Fruit fly (Drosophila melanogaster): ENCODE measurements around the gene btn.

btn gene

DNA sequence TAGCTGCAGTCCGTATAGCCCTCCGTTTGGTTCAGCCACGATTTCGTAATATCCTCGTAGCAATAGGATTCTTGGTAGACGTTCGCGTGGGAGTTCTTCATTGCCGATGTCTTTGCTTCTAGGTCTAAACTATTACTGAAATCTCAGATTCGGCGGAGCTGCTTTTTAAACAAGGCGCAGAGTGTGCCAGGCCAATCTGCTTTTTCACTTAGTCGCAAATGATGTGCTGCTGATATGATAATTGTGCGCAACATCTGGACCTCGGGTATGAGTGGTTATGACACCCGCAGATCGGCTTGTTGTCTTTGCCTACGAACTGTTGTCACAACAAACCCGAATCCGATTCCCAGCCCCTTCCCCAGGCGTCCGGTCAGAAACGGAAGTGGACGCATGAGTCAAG, at the start of gene btn:
Gene btn (minus strand): TSS at position 101 of the 400 bp plus-strand sequence.
- TF ChIP-seq psq (GFP tag; optimal IDR thresholded peaks at IDR 0.05) (no peak), fru (GFP tag; optimal IDR thresholded peaks at IDR 0.05) (no peak), rgr (GFP tag; optimal IDR thresholded peaks at IDR 0.05) (no peak), ey (GFP tag; optimal IDR thresholded peaks at IDR 0.05) (no peak), GATAd (GFP tag; optimal IDR thresholded peaks at IDR 0.05) (no peak), Sp1 (GFP tag; optimal IDR thresholded peaks at IDR 0.05) (no peak), Vsx2 (GFP tag; optimal IDR thresholded peaks at IDR 0.05; ENCODE audit: partially characterized antibody) (no peak), Myc (optimal IDR thresholded peaks at IDR 0.05) (no peak), dsf (GFP tag; optimal IDR thresholded peaks at IDR 0.05; ENCODE audit: borderline replicate concordance) (no peak)

DNA sequence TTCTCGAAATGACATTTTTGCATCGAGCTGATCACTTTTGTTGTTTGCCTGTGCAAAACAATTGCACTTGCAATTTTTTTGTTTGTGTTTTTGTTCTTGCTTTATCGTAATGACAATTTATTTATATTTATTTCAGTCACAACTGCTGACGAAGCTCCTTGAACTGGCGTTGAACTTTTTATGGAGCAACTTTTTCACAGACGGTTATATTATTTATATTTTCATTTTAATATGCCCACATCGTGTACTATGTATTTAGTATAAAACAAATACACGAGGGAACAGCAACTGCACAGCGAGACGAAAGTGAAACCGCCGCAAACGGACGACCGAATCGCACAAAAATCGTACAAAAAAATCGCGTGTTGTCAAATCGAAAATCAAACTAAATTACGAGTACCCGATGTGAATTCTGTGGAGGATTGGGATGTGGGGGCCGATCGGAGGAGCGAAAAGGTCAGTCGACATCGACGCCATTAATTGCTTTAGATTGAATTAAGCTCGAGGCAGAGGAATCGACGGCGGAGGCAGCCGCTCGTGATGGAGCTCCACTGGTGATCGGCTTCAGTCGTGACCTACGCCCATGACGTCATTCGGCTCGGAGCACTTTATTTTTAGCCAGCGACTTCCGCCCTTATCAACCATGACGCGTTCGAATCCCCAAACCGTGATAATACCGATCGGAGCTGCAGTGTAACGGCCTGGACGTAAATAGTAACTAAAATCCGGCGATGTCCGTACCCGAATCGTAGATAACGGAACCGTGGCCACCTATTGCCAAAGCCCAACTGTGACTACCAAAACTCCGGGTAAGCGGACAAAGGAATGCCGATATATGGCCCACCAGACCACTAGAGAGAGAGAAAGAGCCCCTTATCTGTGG, 49.5 kb upstream of the btn start:
- peak; percentile 37 for TF ChIP-seq h (GFP tag; optimal IDR thresholded peaks at IDR 0.05)
- TF ChIP-seq CG32264 (GFP tag; optimal IDR thresholded peaks at IDR 0.05): peak; percentile 19
- TF ChIP-seq dl (GFP tag; optimal IDR thresholded peaks at IDR 0.05; ENCODE audit: insufficient read depth in 1 of 2, partially characterized antibody in 2 of 2): peak in 1 of 2 experiments; percentile 41
- TF ChIP-seq dmrt93B (GFP tag; optimal IDR thresholded peaks at IDR 0.05): no peak
- peak; percentile 29 for TF ChIP-seq Hnf4 (GFP tag; optimal IDR thresholded peaks at IDR 0.05)
- TF ChIP-seq N (GFP tag; optimal IDR thresholded peaks at IDR 0.05): no peak
- TF ChIP-seq Hr78 (GFP tag; optimal IDR thresholded peaks at IDR 0.05): no peak
- TF ChIP-seq Sp1 (GFP tag; optimal IDR thresholded peaks at IDR 0.05): peak; percentile 41
- no peak for TF ChIP-seq ey (GFP tag; optimal IDR thresholded peaks at IDR 0.05)
- TF ChIP-seq br (GFP tag; optimal IDR thresholded peaks at IDR 0.05): peak; percentile 57
- TF ChIP-seq CrebA (GFP tag; optimal IDR thresholded peaks at IDR 0.05; ENCODE audit: borderline replicate concordance): peak; percentile 45
- TF ChIP-seq HLH106 (tag; optimal IDR thresholded peaks at IDR 0.05): peak; percentile 14
- TF ChIP-seq OdsH (GFP tag; optimal IDR thresholded peaks at IDR 0.05): peak; percentile 65
- peak; percentile 24 for TF ChIP-seq psq (GFP tag; optimal IDR thresholded peaks at IDR 0.05)
- peak; percentile 70 for TF ChIP-seq rgr (GFP tag; optimal IDR thresholded peaks at IDR 0.05)
- peak; percentile 13 for TF ChIP-seq CG9705 (GFP tag; optimal IDR thresholded peaks at IDR 0.05)
- no peak for TF ChIP-seq Dfd (GFP tag; optimal IDR thresholded peaks at IDR 0.05)
- peak; percentile 92 for TF ChIP-seq Hr83 (GFP tag; optimal IDR thresholded peaks at IDR 0.05; ENCODE audit: poor library complexity, severe bottlenecking)
- TF ChIP-seq GATAd (GFP tag; optimal IDR thresholded peaks at IDR 0.05): no peak
- no peak for TF ChIP-seq jim (GFP tag; optimal IDR thresholded peaks at IDR 0.05)
- TF ChIP-seq Rel (GFP tag; optimal IDR thresholded peaks at IDR 0.05): no peak
- peak; percentile 53 for TF ChIP-seq Rel (tag; optimal IDR thresholded peaks at IDR 0.05)
- TF ChIP-seq fru (GFP tag; optimal IDR thresholded peaks at IDR 0.05): peak; percentile 50
- TF ChIP-seq foxo (GFP tag; optimal IDR thresholded peaks at IDR 0.05): peak in 1 of 2 experiments; percentile 54

DNA sequence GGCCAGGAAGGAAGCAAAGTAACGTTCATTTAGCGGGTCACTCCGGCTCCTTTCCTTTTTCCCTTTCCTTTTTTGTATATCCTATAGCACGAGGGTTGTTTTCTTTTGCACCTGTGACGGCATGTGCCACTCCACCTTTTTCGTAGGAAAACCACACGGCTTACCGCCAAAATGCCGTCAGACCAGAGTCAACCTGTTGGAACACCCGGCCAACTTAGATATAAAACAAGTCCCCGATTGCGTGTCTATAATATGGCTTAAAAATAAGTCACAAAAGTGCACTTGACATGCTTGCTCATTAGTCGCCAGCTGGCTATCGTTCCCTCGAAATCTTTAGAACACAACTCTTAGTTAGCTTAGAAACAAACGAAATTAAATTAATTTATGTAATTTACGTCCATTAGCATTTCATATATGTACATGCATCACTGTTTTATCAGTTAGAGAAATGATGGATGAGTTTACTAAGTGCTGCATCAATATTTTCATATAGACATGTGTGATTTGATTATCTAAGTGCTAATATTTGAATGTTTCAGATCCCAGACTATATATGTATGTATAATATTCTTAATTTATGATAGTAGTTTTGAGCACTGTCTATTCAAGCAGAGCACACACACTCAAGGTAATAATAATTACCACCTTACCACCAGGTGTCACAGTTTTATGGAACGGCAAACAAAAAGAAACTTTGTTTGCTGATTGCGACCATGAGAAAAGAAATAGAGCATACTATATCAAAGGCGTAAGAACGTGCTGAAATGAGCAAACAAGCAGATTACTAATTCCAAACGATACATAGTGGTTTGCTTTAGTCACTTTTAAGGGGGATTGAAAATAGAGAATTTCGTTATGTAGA, 48.4 kb upstream of the btn start:
- TF ChIP-seq N (GFP tag; optimal IDR thresholded peaks at IDR 0.05) (no peak), Hr83 (GFP tag; optimal IDR thresholded peaks at IDR 0.05; ENCODE audit: poor library complexity, severe bottlenecking) (no peak), Vsx2 (GFP tag; optimal IDR thresholded peaks at IDR 0.05; ENCODE audit: partially characterized antibody) (no peak), Hr78 (GFP tag; optimal IDR thresholded peaks at IDR 0.05) (no peak)

DNA sequence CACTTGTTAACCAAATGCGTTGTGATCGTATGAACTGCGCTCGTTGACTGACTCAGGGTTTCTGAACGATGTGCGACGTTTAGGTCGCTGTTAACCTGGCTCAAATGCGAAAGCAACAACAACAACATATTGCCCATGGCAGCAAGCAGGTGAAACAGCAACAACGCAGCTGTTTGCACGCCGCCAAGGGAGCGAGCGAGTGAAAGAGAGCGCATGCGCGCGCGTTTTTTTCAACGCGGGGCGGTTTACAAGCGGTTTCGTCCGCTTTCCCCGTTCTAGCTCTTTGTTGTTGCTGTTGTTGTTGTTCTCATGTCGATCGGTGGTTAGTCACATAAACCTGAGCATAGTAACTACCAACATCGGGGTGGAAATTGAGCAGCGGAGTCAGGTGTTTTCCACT, 46.6 kb upstream of the btn start:
- TF ChIP-seq Myc (optimal IDR thresholded peaks at IDR 0.05): peak; percentile 25
- no peak for TF ChIP-seq Abd-B (GFP tag; optimal IDR thresholded peaks at IDR 0.05)
- no peak for TF ChIP-seq sage (GFP tag; optimal IDR thresholded peaks at IDR 0.05)
- TF ChIP-seq rgr (GFP tag; optimal IDR thresholded peaks at IDR 0.05): no peak

Measured in whole organism, wandering third instar larva.